Worm (Caenorhabditis elegans) whole organism, L4/young adult: ENCODE measurements around the gene R13D11.3.

ENCODE experiments used
- dao-5 ChIP-seq: sonication (generic microtip); optimal IDR thresholded peaks from 2 replicates; lab custom pipeline; 2016; ENCODE audit warnings: missing genotype, missing genetic modification characterization, moderate library complexity, missing compliant biosample characterization
- him-1 ChIP-seq: sonication (generic microtip); optimal IDR thresholded peaks from 2 replicates; lab custom pipeline; 2016; ENCODE audit warnings: missing genotype, missing genetic modification reagents, missing genetic modification characterization, missing compliant biosample characterization

ce11 chrV:833368-833767 is 18.6 kb downstream of the R13D11.3 start, which contains the start of gene F41H8.1:
- TF ChIP-seq dao-5 (no peak), him-1 (no peak)
